Fruit fly (Drosophila melanogaster): ENCODE data around the gene CG6106.

- TF ChIP-seq Snoo (tag; optimal IDR thresholded peaks at IDR 0.05) (no peak), fd96Ca (GFP tag; IDR thresholded peaks at IDR 0.05) (no peak), CG8159 (tag; optimal IDR thresholded peaks at IDR 0.05) (no peak), D1 (tag; optimal IDR thresholded peaks at IDR 0.05) (no peak), CG8301 (tag; optimal IDR thresholded peaks at IDR 0.05) (no peak), CG9948 (tag; optimal IDR thresholded peaks at IDR 0.05) (no peak), CG4496 (GFP tag; IDR thresholded peaks at IDR 0.05) (peak; percentile 25; the same call in 1 of the 3 replicates), Pif1A (GFP tag; optimal IDR thresholded peaks at IDR 0.05) (no peak), EcR (GFP tag; optimal IDR thresholded peaks at IDR 0.05) (no peak), CG17806 (tag; optimal IDR thresholded peaks at IDR 0.05) (no peak)
Observed at dm6 chrX:18356141-18356600, 2.5 kb upstream of the CG6106 start, which contains the start of gene kairos.

Measured in whole organism, pupa.